Fruit fly (Drosophila melanogaster) Kc167 (cell line): ENCODE results near the gene comt.

ENCODE experiments used
- h ChIP-seq: fragments of >200 bp; optimal IDR thresholded peaks from 3 replicates; lab custom pipeline; 2018; ENCODE audit warnings: missing external identifiers
- ttk ChIP-seq: sonication (Bioruptor generic); optimal IDR thresholded peaks from 2 replicates; lab custom pipeline; 2017; ENCODE audit warnings: missing external identifiers

- TF ChIP-seq h (lab: Kevin White, UChicago): no peak
- TF ChIP-seq ttk: no peak
Measured at dm6 chrX:13302315-13302614, 43.4 kb downstream of the comt start, which contains the start of gene CG1764.
